Fruit fly (Drosophila melanogaster) whole organism, prepupa: Measurements from ENCODE around the gene Plap.
A peak's percentile ranks its signal among the peaks of the same experiment; 100 is the strongest.

Experiments used
- CG10669 ChIP-seq: fragments of 200-800 bp; sonication (Bioruptor generic); optimal IDR thresholded peaks from 3 replicates; lab custom pipeline; 2018; ENCODE audit warnings: missing biosample characterization, mild to moderate bottlenecking, missing genetic modification characterization, moderate library complexity
- CG11902 ChIP-seq: fragments of 200-800 bp; sonication (Bioruptor generic); optimal IDR thresholded peaks from 3 replicates; lab custom pipeline; 2016; ENCODE audit warnings: missing biosample characterization, missing genetic modification characterization
- CG32006 ChIP-seq: fragments of 200-800 bp; sonication (Bioruptor generic); optimal IDR thresholded peaks from 3 replicates; lab custom pipeline; 2017; ENCODE audit warnings: missing biosample characterization, mild to moderate bottlenecking, missing genetic modification characterization
- CG6854 ChIP-seq: fragments of 200-800 bp; sonication (Bioruptor generic); optimal IDR thresholded peaks from 2 replicates; lab custom pipeline; 2017; ENCODE audit warnings: missing biosample characterization, mild to moderate bottlenecking, missing genetic modification characterization
- CG7368 ChIP-seq: fragments of 200-800 bp; sonication (Bioruptor generic); optimal IDR thresholded peaks from 3 replicates; lab custom pipeline; 2016; ENCODE audit warnings: missing biosample characterization, missing genetic modification characterization
- CG8319 ChIP-seq: fragments of 200-800 bp; sonication (Bioruptor generic); optimal IDR thresholded peaks from 3 replicates; lab custom pipeline; 2016; ENCODE audit warnings: missing biosample characterization, missing genetic modification characterization
- CG8632 ChIP-seq: fragments of 200-800 bp; sonication (Bioruptor generic); optimal IDR thresholded peaks from 3 replicates; lab custom pipeline; 2016; ENCODE audit warnings: missing biosample characterization, missing genetic modification characterization
- Eip75B ChIP-seq: fragments of 200-800 bp; sonication (Bioruptor generic); optimal IDR thresholded peaks from 3 replicates; lab custom pipeline; 2016; ENCODE audit warnings: missing biosample characterization, missing genetic modification characterization
- Eip78C ChIP-seq: fragments of 200-800 bp; sonication (Bioruptor generic); peaks from one replicate; lab custom pipeline; 2016; ENCODE audit warnings: missing biosample characterization, missing genetic modification characterization
- Ets96B ChIP-seq: fragments of 200-800 bp; optimal IDR thresholded peaks from 2 replicates; lab custom pipeline; 2019; ENCODE audit warnings: missing biosample characterization, mild to moderate bottlenecking, missing genetic modification characterization, moderate library complexity
- Hr39 ChIP-seq: fragments of 200-800 bp; sonication (Bioruptor generic); optimal IDR thresholded peaks from 2 replicates; lab custom pipeline; 2016; ENCODE audit warnings: missing biosample characterization, missing genetic modification characterization
- OdsH ChIP-seq: fragments of 200-800 bp; sonication (Bioruptor generic); optimal IDR thresholded peaks from 3 replicates; lab custom pipeline; 2016; ENCODE audit warnings: missing biosample characterization, missing genetic modification characterization
- achi ChIP-seq: fragments of 200-800 bp; sonication (Bioruptor generic); optimal IDR thresholded peaks from 3 replicates; lab custom pipeline; 2016; ENCODE audit warnings: missing biosample characterization, missing genetic modification characterization
- fkh ChIP-seq: fragments of 200-800 bp; sonication (Bioruptor generic); optimal IDR thresholded peaks from 3 replicates; lab custom pipeline; 2017; ENCODE audit warnings: missing biosample characterization, mild to moderate bottlenecking, missing genetic modification characterization, moderate library complexity

DNA sequence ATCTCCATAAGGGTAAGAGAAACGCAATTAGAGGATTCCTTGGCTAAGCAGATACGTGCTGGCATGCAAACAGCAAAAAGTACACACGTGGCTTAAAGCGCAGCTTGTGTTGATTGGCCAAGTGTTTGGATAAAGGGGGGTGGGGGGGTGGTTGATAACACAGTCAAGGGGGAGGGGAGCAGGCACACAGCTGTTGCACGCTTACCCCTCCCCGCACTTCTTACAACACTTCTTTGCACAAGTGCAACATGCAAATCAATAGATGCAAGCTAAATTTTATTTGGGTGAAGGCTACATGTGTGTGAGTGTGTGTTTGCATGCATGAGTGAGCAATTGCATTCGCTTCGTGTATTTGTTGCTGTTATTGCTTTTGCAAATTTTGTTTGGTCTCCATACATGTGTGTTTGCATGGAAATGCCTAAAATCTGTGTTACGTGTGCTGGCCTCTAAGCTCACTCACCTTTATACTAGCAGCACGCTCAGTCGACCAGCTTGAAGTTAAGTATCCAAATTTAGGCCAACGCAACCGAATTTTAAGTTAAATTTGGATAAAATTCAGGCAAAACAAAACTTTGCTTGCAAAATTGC is 41.7 kb downstream of the Plap start:
- TF ChIP-seq CG10669 (GFP tag; lab: Kevin White, UChicago) = no peak
- no peak for TF ChIP-seq Hr39 (GFP tag; lab: Kevin White, UChicago)
- no peak for TF ChIP-seq CG7368 (GFP tag; lab: Kevin White, UChicago)
- TF ChIP-seq Ets96B (tag; lab: Kevin White, UChicago) = no peak
- no peak for TF ChIP-seq CG8632 (GFP tag; lab: Kevin White, UChicago)
- TF ChIP-seq CG32006 (GFP tag; lab: Kevin White, UChicago) = no peak
- no peak for TF ChIP-seq achi (GFP tag; lab: Kevin White, UChicago)
- no peak for TF ChIP-seq OdsH
- no peak for TF ChIP-seq CG11902 (GFP tag; lab: Kevin White, UChicago)
- TF ChIP-seq fkh (GFP tag; lab: Kevin White, UChicago) = peak; percentile 29
- TF ChIP-seq Eip75B = no peak
- no peak for TF ChIP-seq Eip78C (GFP tag; lab: Kevin White, UChicago)
- no peak for TF ChIP-seq CG6854 (GFP tag; lab: Kevin White, UChicago)
- no peak for TF ChIP-seq CG8319 (GFP tag; lab: Kevin White, UChicago)
